Worm (Caenorhabditis elegans) whole organism, mixed stage, embryonic: ENCODE measurements around the gene pph-1.
A peak's percentile ranks its signal among the peaks of the same experiment; 100 is the strongest.

ENCODE experiments used
- M03D4.4 ChIP-seq: sonication (generic microtip); optimal IDR thresholded peaks from 2 replicates; lab custom pipeline; 2017; ENCODE audit warnings: mild to moderate bottlenecking, missing genetic modification characterization, missing compliant biosample characterization
- bed-3 ChIP-seq: fragments of 200-800 bp; sonication (Bioruptor generic); optimal IDR thresholded peaks from 3 replicates; lab custom pipeline; 2018; ENCODE audit warnings: mild to moderate bottlenecking, missing genetic modification characterization, moderate library complexity, missing compliant biosample characterization
- blmp-1 ChIP-seq: fragments of 150-350 bp; optimal IDR thresholded peaks from 2 replicates; lab custom pipeline; 2014; ENCODE audit warnings: missing biosample characterization, missing genetic modification characterization
- ceh-43 ChIP-seq: fragments of 200-800 bp; sonication (Bioruptor generic); optimal IDR thresholded peaks from 2 replicates; lab custom pipeline; 2018; ENCODE audit warnings: mild to moderate bottlenecking, missing genetic modification characterization, moderate library complexity, missing compliant biosample characterization
- ceh-83 ChIP-seq: fragments of 200-800 bp; sonication (Bioruptor generic); optimal IDR thresholded peaks from 2 replicates; lab custom pipeline; 2018; ENCODE audit warnings: mild to moderate bottlenecking, missing genetic modification characterization, missing compliant biosample characterization
- ces-1 ChIP-seq: fragments of 150-350 bp; optimal IDR thresholded peaks from 2 replicates; lab custom pipeline; 2014; ENCODE audit warnings: missing biosample characterization, missing genetic modification reagents, missing genetic modification characterization
- cnd-1 ChIP-seq: fragments of 200-800 bp; sonication (Bioruptor generic); optimal IDR thresholded peaks from 2 replicates; lab custom pipeline; 2018; ENCODE audit warnings: mild to moderate bottlenecking, missing genetic modification characterization, missing compliant biosample characterization
- drap-1 ChIP-seq: fragments of 200-800 bp; sonication (Bioruptor generic); optimal IDR thresholded peaks from 3 replicates; lab custom pipeline; 2018; ENCODE audit warnings: mild to moderate bottlenecking, missing genetic modification characterization, missing compliant biosample characterization
- elt-1 ChIP-seq: sonication (generic microtip); optimal IDR thresholded peaks from 2 replicates; lab custom pipeline; 2017; ENCODE audit warnings: missing genetic modification characterization, mild to moderate bottlenecking, missing compliant biosample characterization, antibody characterized with exemption, moderate library complexity, borderline replicate concordance; ENCODE audit not compliant: insufficient read depth
- hlh-1 ChIP-seq: fragments of 150-350 bp; optimal IDR thresholded peaks from 2 replicates; lab custom pipeline; 2014; ENCODE audit warnings: missing biosample characterization, missing genetic modification reagents, missing genetic modification characterization
- lin-13 ChIP-seq: fragments of 150-350 bp; optimal IDR thresholded peaks from 2 replicates; lab custom pipeline; 2014; ENCODE audit warnings: missing biosample characterization, missing genetic modification characterization
- lin-32 ChIP-seq: fragments of 200-800 bp; sonication (Bioruptor generic); optimal IDR thresholded peaks from 2 replicates; lab custom pipeline; 2018; ENCODE audit warnings: mild to moderate bottlenecking, missing genetic modification characterization, missing compliant biosample characterization
- lsy-2 ChIP-seq: fragments of 150-350 bp; optimal IDR thresholded peaks from 2 replicates; lab custom pipeline; 2014; ENCODE audit warnings: missing biosample characterization, missing genetic modification characterization
- mep-1 ChIP-seq: fragments of 150-350 bp; optimal IDR thresholded peaks from 2 replicates; lab custom pipeline; 2017; ENCODE audit warnings: missing biosample characterization, missing genetic modification reagents, missing genetic modification characterization, inconsistent platforms
- nhr-12 ChIP-seq: fragments of 150-350 bp; optimal IDR thresholded peaks from 2 replicates; lab custom pipeline; 2014; ENCODE audit warnings: missing biosample characterization, missing genetic modification characterization
- nhr-2 ChIP-seq: fragments of 150-350 bp; optimal IDR thresholded peaks from 2 replicates; lab custom pipeline; 2014; ENCODE audit warnings: missing biosample characterization, missing genetic modification characterization
- nhr-28 ChIP-seq: fragments of 150-350 bp; optimal IDR thresholded peaks from 2 replicates; lab custom pipeline; 2014; ENCODE audit warnings: missing biosample characterization, missing genetic modification characterization
- snpc-4 ChIP-seq: fragments of 150-350 bp; optimal IDR thresholded peaks from 2 replicates; lab custom pipeline; 2014; ENCODE audit warnings: missing biosample characterization, missing genetic modification characterization
- sptf-1 ChIP-seq: sonication (generic microtip); optimal IDR thresholded peaks from 2 replicates; lab custom pipeline; 2017; ENCODE audit warnings: mild to moderate bottlenecking, missing genetic modification characterization, moderate library complexity, missing compliant biosample characterization
- unc-120 ChIP-seq: sonication (generic microtip); optimal IDR thresholded peaks from 2 replicates; lab custom pipeline; 2017; ENCODE audit warnings: missing genetic modification characterization, missing compliant biosample characterization; ENCODE audit not compliant: poor library complexity, severe bottlenecking
- unc-39 ChIP-seq: fragments of 150-350 bp; optimal IDR thresholded peaks from 2 replicates; lab custom pipeline; 2014; ENCODE audit warnings: missing biosample characterization, missing genetic modification characterization
- unc-62 ChIP-seq: fragments of 150-350 bp; optimal IDR thresholded peaks from 2 replicates; lab custom pipeline; 2014; ENCODE audit warnings: missing biosample characterization, missing genetic modification reagents, missing genetic modification characterization
- zip-8 ChIP-seq: fragments of 150-350 bp; optimal IDR thresholded peaks from 2 replicates; lab custom pipeline; 2014; ENCODE audit warnings: missing biosample characterization, missing genetic modification characterization
- ztf-11 ChIP-seq: fragments of 150-350 bp; optimal IDR thresholded peaks from 2 replicates; lab custom pipeline; 2014; ENCODE audit warnings: missing biosample characterization, missing genetic modification characterization

Gene pph-1

DNA sequence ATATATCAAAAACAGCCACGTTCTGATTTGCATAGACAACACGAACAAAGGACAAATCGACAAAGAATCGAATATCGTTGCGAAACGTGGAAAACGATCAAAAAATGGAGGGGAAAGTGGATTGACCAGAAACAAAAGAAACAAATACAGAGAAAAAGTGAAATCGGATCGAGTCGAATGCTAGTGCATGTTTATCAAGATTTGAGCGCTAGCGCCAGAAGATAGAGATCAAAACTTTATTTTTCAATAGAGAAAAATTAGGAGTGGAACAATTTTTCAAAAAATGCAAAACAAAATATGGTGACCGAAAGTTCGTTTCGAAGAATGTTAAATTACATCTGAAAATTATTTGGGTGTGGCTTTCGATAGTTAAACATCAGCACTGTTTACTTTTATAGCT is 40.3 kb upstream of the pph-1 start:
- TF ChIP-seq unc-62 (GFP tag; lab: Kevin White, UChicago) (no peak), snpc-4 (tag; lab: Kevin White, UChicago) (no peak), ceh-83 (GFP tag; lab: Kevin White, UChicago) (no peak), elt-1 (tag; lab: Kevin White, UChicago) (peak; percentile 69), nhr-2 (tag; lab: Kevin White, UChicago) (no peak)
- TF ChIP-seq, all 35 proteins: peak for 1

DNA sequence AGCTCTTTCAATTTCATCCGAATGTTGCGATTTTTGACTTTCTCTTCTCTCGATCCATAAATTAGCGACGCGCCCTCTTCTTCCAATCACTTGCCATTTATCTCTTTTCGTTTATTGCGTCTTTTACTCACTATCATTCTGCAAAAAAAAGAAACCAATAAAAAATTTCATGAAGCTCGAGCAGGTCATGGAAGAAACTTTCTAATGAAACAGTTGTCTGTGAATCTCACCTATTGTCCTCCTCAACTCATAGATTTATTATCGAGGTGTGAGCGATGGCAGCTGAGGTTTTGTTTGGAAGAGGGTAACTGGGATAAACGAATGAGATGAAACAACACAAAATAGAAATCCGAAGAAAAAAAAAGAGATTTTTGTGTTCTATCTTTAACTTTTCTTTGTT is 38.1 kb upstream of the pph-1 start:
- TF ChIP-seq unc-62 (GFP tag; lab: Kevin White, UChicago), result no peak
- TF ChIP-seq snpc-4 (tag; lab: Kevin White, UChicago), result no peak
- no peak for TF ChIP-seq ztf-11 (tag; lab: Kevin White, UChicago)
- TF ChIP-seq ces-1 (GFP tag; lab: Kevin White, UChicago), result no peak
- TF ChIP-seq lin-13, result no peak
- no peak for TF ChIP-seq nhr-28 (tag; lab: Kevin White, UChicago)
- TF ChIP-seq M03D4.4 (tag; lab: Kevin White, UChicago), result no peak
- TF ChIP-seq elt-1 (tag; lab: Kevin White, UChicago), result no peak
- no peak for TF ChIP-seq sptf-1 (tag; lab: Kevin White, UChicago)
- TF ChIP-seq, all 35 proteins: peak for 0

DNA sequence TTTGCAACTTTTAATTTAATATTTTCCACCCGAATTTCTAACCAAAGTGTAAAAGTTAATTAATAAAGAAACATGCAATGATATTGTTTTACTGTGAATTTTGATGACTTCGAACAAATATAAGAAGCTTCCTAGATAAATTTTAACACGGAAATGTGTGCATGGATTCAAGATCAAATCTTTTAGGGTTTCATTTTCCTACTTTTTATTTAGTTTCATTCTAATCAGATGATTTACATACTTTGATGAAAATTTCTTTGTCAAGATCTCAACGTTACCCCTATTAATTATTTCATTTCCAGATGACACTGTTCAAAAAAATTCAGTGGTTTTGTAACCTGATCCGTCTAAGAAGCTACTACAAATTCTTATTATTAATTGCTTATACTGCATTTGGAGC is 35.1 kb upstream of the pph-1 start, which contains the start of gene twk-12:
twk-12 (plus strand) TSS at position 301 of the 400 bp plus-strand sequence.
- TF ChIP-seq sptf-1 (tag; lab: Kevin White, UChicago), result no peak
- TF ChIP-seq nhr-28 (tag; lab: Kevin White, UChicago), result no peak
- TF ChIP-seq drap-1, result no peak
- TF ChIP-seq, all 35 proteins: peak for 0

ce11 chrV:10670817-10671216 is 31.5 kb upstream of the pph-1 start:
- TF ChIP-seq nhr-2 (tag; lab: Kevin White, UChicago) (peak; percentile 51), zip-8 (tag; lab: Kevin White, UChicago) (no peak), bed-3 (GFP tag; lab: Kevin White, UChicago) (no peak)

- TF ChIP-seq nhr-2 (tag; lab: Kevin White, UChicago) (no peak), unc-39 (tag; lab: Kevin White, UChicago) (no peak), unc-120 (tag; lab: Kevin White, UChicago) (no peak), lsy-2 (tag; lab: Kevin White, UChicago) (no peak), nhr-12 (tag; lab: Kevin White, UChicago) (no peak), lin-13 (no peak), mep-1 (no peak), drap-1 (no peak)
- TF ChIP-seq, all 35 proteins: peak for 0
Measured at ce11 chrV:10671618-10672017, 30.7 kb upstream of the pph-1 start, which contains the start of gene ceh-22. ceh-22 (plus strand) TSS chrV:10671918.

ce11 chrV:10672601-10673000 is 29.7 kb upstream of the pph-1 start:
- TF ChIP-seq ces-1 (GFP tag; lab: Kevin White, UChicago), result peak; percentile 2
- TF ChIP-seq drap-1, result no peak
- TF ChIP-seq ceh-43 (GFP tag; lab: Kevin White, UChicago), result no peak
- no peak for TF ChIP-seq lin-32
- TF ChIP-seq blmp-1 (tag; lab: Kevin White, UChicago), result no peak
- TF ChIP-seq hlh-1 (tag; lab: Kevin White, UChicago), result no peak

DNA sequence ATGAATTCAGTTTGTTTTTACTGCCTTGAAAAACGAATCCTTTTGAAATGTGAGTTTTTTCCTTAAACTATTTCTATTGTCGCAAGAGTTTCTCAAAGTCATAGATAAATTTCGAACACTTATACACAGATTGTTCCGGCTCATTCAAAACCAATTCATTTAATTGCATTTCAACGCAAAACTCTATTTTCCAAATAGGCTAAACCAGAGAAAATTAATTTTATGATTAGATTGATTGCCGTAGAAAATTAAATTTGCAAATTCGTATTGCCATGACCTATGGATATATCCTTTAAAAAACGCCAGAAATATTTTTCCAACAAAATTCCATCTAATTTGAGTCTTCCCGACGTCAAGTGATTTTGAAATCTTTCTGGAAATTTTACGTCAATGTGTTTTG is 26.4 kb upstream of the pph-1 start:
- TF ChIP-seq lin-13 (no peak), ces-1 (GFP tag; lab: Kevin White, UChicago) (peak; percentile 81)

ce11 chrV:10677459-10677858 is 24.9 kb upstream of the pph-1 start:
- TF ChIP-seq ces-1 (GFP tag; lab: Kevin White, UChicago) (peak; percentile 8), cnd-1 (tag; lab: Kevin White, UChicago) (no peak)
